Fruit fly (Drosophila melanogaster) whole organism, embryonic: ENCODE measurements around the gene CG6652.

Experiments
- B-H2 ChIP-seq: fragments of 200-800 bp; sonication (Bioruptor generic); optimal IDR thresholded peaks from 2 replicates; lab custom pipeline; 2018; ENCODE audit warnings: missing biosample characterization, mild to moderate bottlenecking, missing genetic modification characterization
- CG10543 ChIP-seq: fragments of 200-800 bp; sonication (Bioruptor generic); optimal IDR thresholded peaks from 3 replicates; lab custom pipeline; 2017; ENCODE audit warnings: missing biosample characterization, mild to moderate bottlenecking, missing genetic modification characterization, moderate library complexity
- CG10565 ChIP-seq: fragments of 200-800 bp; sonication (Bioruptor generic); optimal IDR thresholded peaks from 3 replicates; lab custom pipeline; 2016; ENCODE audit warnings: missing biosample characterization, mild to moderate bottlenecking, missing genetic modification characterization
- CG12769 ChIP-seq: fragments of 200-800 bp; sonication (Bioruptor generic); optimal IDR thresholded peaks from 2 replicates; lab custom pipeline; 2019; ENCODE audit warnings: missing biosample characterization, mild to moderate bottlenecking, missing genetic modification characterization, moderate library complexity
- CG12942 ChIP-seq: fragments of 200-800 bp; sonication (Bioruptor generic); optimal IDR thresholded peaks from 3 replicates; lab custom pipeline; 2016; ENCODE audit warnings: missing biosample characterization, missing genetic modification characterization
- CG13296 ChIP-seq: fragments of 200-800 bp; sonication (Bioruptor generic); optimal IDR thresholded peaks from 3 replicates; lab custom pipeline; 2018; ENCODE audit warnings: missing biosample characterization, mild to moderate bottlenecking, missing genetic modification characterization
- CG13775 ChIP-seq: fragments of 200-800 bp; sonication (Bioruptor generic); optimal IDR thresholded peaks from 3 replicates; lab custom pipeline; 2017; ENCODE audit warnings: missing biosample characterization, mild to moderate bottlenecking, missing genetic modification characterization
- CG13894 ChIP-seq: fragments of 200-800 bp; sonication (Bioruptor generic); optimal IDR thresholded peaks from 3 replicates; lab custom pipeline; 2018; ENCODE audit warnings: missing biosample characterization, mild to moderate bottlenecking, missing genetic modification characterization, moderate library complexity
- CG14014 ChIP-seq: fragments of 200-800 bp; sonication (Bioruptor generic); IDR thresholded peaks from 2 replicates; pipeline ENCODE4 v1.3.6; 2022; ENCODE audit warnings: missing biosample characterization, missing genetic modification characterization
- CG14441 ChIP-seq: fragments of 200-800 bp; sonication (Bioruptor generic); IDR thresholded peaks from 2 replicates; pipeline ENCODE4 v1.3.6; 2022; ENCODE audit warnings: missing biosample characterization, missing genetic modification characterization
- CG15269 ChIP-seq: fragments of 200-800 bp; sonication (Bioruptor generic); optimal IDR thresholded peaks from 2 replicates; lab custom pipeline; 2018; ENCODE audit warnings: missing biosample characterization, mild to moderate bottlenecking, missing genetic modification characterization, moderate library complexity
- CG17802 ChIP-seq: fragments of 200-800 bp; sonication (Bioruptor generic); optimal IDR thresholded peaks from 2 replicates; lab custom pipeline; 2018; ENCODE audit warnings: missing biosample characterization, mild to moderate bottlenecking, missing genetic modification characterization, moderate library complexity
- CG18599 ChIP-seq: fragments of 200-800 bp; sonication (Bioruptor generic); optimal IDR thresholded peaks from 3 replicates; lab custom pipeline; 2017; ENCODE audit warnings: missing biosample characterization, missing genetic modification characterization, mild to moderate bottlenecking, moderate library complexity, missing genetic modification reagents
- CG2678 ChIP-seq: fragments of 200-800 bp; sonication (Bioruptor generic); optimal IDR thresholded peaks from 3 replicates; lab custom pipeline; 2019; ENCODE audit warnings: missing biosample characterization, mild to moderate bottlenecking, missing genetic modification characterization, moderate library complexity
- CG32532 ChIP-seq: fragments of 200-800 bp; sonication (Bioruptor generic); IDR thresholded peaks from 2 replicates; pipeline ENCODE4 v1.3.6; 2022; ENCODE audit warnings: missing biosample characterization, missing genetic modification characterization
- CG43689 ChIP-seq: fragments of 200-800 bp; sonication (Bioruptor generic); IDR thresholded peaks from 2 replicates; pipeline ENCODE4 v1.3.6; 2022; ENCODE audit warnings: missing biosample characterization, missing genetic modification characterization
- CG6654 ChIP-seq: fragments of 200-800 bp; sonication (Bioruptor generic); optimal IDR thresholded peaks from 2 replicates; lab custom pipeline; 2017; ENCODE audit warnings: missing biosample characterization, mild to moderate bottlenecking, missing genetic modification characterization
- CG7987 ChIP-seq: fragments of 200-800 bp; sonication (Bioruptor generic); optimal IDR thresholded peaks from 2 replicates; lab custom pipeline; 2018; ENCODE audit warnings: missing biosample characterization, mild to moderate bottlenecking, missing genetic modification characterization, moderate library complexity
- CG9215 ChIP-seq: fragments of 200-800 bp; sonication (Bioruptor generic); IDR thresholded peaks from 2 replicates; pipeline ENCODE4 v1.3.6; 2022; ENCODE audit warnings: missing biosample characterization, missing genetic modification characterization
- Dbx ChIP-seq: fragments of 200-800 bp; sonication (Bioruptor generic); IDR thresholded peaks from 3 replicates; pipeline ENCODE4 v1.3.6; 2022; ENCODE audit warnings: missing biosample characterization, missing genetic modification characterization
- Dip2 ChIP-seq: fragments of 200-800 bp; sonication (Bioruptor generic); IDR thresholded peaks from 2 replicates; pipeline ENCODE4 v1.3.6; 2022; ENCODE audit warnings: missing biosample characterization, missing genetic modification characterization
- Doc2 ChIP-seq: fragments of 200-800 bp; sonication (Bioruptor generic); IDR thresholded peaks from 2 replicates; pipeline ENCODE4 v1.3.6; 2022; ENCODE audit warnings: missing biosample characterization, missing genetic modification characterization
- H2.0 ChIP-seq: fragments of 200-800 bp; sonication (Bioruptor generic); IDR thresholded peaks from 2 replicates; pipeline ENCODE4 v1.3.6; 2022; ENCODE audit warnings: missing biosample characterization, missing genetic modification characterization
- HLH3B ChIP-seq: fragments of 200-800 bp; sonication (Bioruptor generic); IDR thresholded peaks from 2 replicates; pipeline ENCODE4 v1.3.6; 2022; ENCODE audit warnings: missing biosample characterization, missing genetic modification characterization
- Hey ChIP-seq: fragments of 200-800 bp; sonication (Bioruptor generic); optimal IDR thresholded peaks from 3 replicates; lab custom pipeline; 2018; ENCODE audit warnings: missing biosample characterization, mild to moderate bottlenecking, missing genetic modification characterization
- HmgZ ChIP-seq: fragments of 200-800 bp; sonication (Bioruptor generic); optimal IDR thresholded peaks from 2 replicates; lab custom pipeline; 2018; ENCODE audit warnings: missing biosample characterization, mild to moderate bottlenecking, missing genetic modification characterization
- Hr39 ChIP-seq: fragments of >200 bp; optimal IDR thresholded peaks from 2 replicates; lab custom pipeline; 2017
- Hr51 ChIP-seq, 2 experiments: fragments of 200-800 bp; sonication (Bioruptor generic); optimal IDR thresholded peaks; 2 replicates in 1 of 2; 3 replicates in 1 of 2; lab custom pipeline; 2016 to 2018; ENCODE audit warnings: missing biosample characterization in 2 of 2, missing genetic modification characterization in 2 of 2, mild to moderate bottlenecking in 1 of 2, moderate library complexity in 1 of 2
- Lhr ChIP-seq: fragments of 200-800 bp; sonication (Bioruptor generic); optimal IDR thresholded peaks from 3 replicates; lab custom pipeline; 2017; ENCODE audit warnings: mild to moderate bottlenecking, missing biosample characterization, missing genetic modification reagents, missing genetic modification characterization
- Mes4 ChIP-seq: fragments of 200-800 bp; sonication (Bioruptor generic); optimal IDR thresholded peaks from 2 replicates; lab custom pipeline; 2016; ENCODE audit warnings: missing biosample characterization, missing genetic modification characterization
- PHDP ChIP-seq: fragments of 200-800 bp; sonication (Bioruptor generic); optimal IDR thresholded peaks from 3 replicates; lab custom pipeline; 2018; ENCODE audit warnings: missing biosample characterization, mild to moderate bottlenecking, missing genetic modification characterization, moderate library complexity
- Pdp1 ChIP-seq, 2 experiments: fragments of 200-800 bp; sonication (Bioruptor generic); optimal IDR thresholded peaks; 3 replicates each; lab custom pipeline; 2016; ENCODE audit warnings: missing biosample characterization in 2 of 2, missing genetic modification characterization in 2 of 2, mild to moderate bottlenecking in 1 of 2, moderate library complexity in 1 of 2
- Ptx1 ChIP-seq: fragments of 200-800 bp; sonication (Bioruptor generic); IDR thresholded peaks from 2 replicates; pipeline ENCODE4 v1.3.6; 2022; ENCODE audit warnings: missing biosample characterization, missing genetic modification characterization
- Rfx ChIP-seq: fragments of 200-800 bp; sonication (Bioruptor generic); IDR thresholded peaks from 2 replicates; pipeline ENCODE4 v1.3.6; 2022; ENCODE audit warnings: missing biosample characterization, missing genetic modification characterization
- abd-A ChIP-seq: fragments of 200-800 bp; sonication (Bioruptor generic); optimal IDR thresholded peaks from 3 replicates; lab custom pipeline; 2019; ENCODE audit warnings: missing biosample characterization, mild to moderate bottlenecking, missing genetic modification characterization, moderate library complexity
- al ChIP-seq: fragments of 200-800 bp; sonication (Bioruptor generic); IDR thresholded peaks from 2 replicates; pipeline ENCODE4 v1.3.6; 2022; ENCODE audit warnings: missing biosample characterization, missing genetic modification characterization
- az2 ChIP-seq: fragments of 200-800 bp; sonication (Bioruptor generic); optimal IDR thresholded peaks from 3 replicates; lab custom pipeline; 2016; ENCODE audit warnings: missing biosample characterization, missing genetic modification characterization
- br ChIP-seq: fragments of >200 bp; optimal IDR thresholded peaks from 2 replicates; lab custom pipeline; 2017
- crp ChIP-seq, 2 experiments: fragments of 200-800 bp; sonication (Bioruptor generic); optimal IDR thresholded peaks; 2 replicates in 1 of 2; 3 replicates in 1 of 2; lab custom pipeline; 2017; ENCODE audit warnings: missing biosample characterization in 2 of 2, missing genetic modification characterization in 2 of 2, mild to moderate bottlenecking in 1 of 2, moderate library complexity in 1 of 2
- exex ChIP-seq: fragments of 200-800 bp; sonication (Bioruptor generic); optimal IDR thresholded peaks from 4 replicates; lab custom pipeline; 2018; ENCODE audit warnings: missing biosample characterization, mild to moderate bottlenecking, missing genetic modification characterization, moderate library complexity
- gem ChIP-seq: fragments of 200-800 bp; sonication (Bioruptor generic); optimal IDR thresholded peaks from 2 replicates; lab custom pipeline; 2019; ENCODE audit warnings: missing biosample characterization, mild to moderate bottlenecking, missing genetic modification characterization, moderate library complexity
- nerfin-2 ChIP-seq: fragments of 200-800 bp; sonication (Bioruptor generic); IDR thresholded peaks from 2 replicates; pipeline ENCODE4 v1.3.6; 2022; ENCODE audit warnings: missing biosample characterization, missing genetic modification characterization; ENCODE audit not compliant: partially characterized antibody
- sens-2 ChIP-seq: fragments of 200-800 bp; sonication (Bioruptor generic); IDR thresholded peaks from 2 replicates; pipeline ENCODE4 v1.3.6; 2022; ENCODE audit warnings: missing biosample characterization, missing genetic modification characterization
- shn ChIP-seq: fragments of 200-800 bp; sonication (Bioruptor generic); optimal IDR thresholded peaks from 3 replicates; lab custom pipeline; 2016; ENCODE audit warnings: missing biosample characterization, missing genetic modification characterization
- slbo ChIP-seq: fragments of 200-800 bp; sonication (Bioruptor generic); IDR thresholded peaks from 2 replicates; pipeline ENCODE4 v1.3.6; 2022; ENCODE audit warnings: missing biosample characterization, missing genetic modification characterization
- sr ChIP-seq: fragments of 200-800 bp; sonication (Bioruptor generic); IDR thresholded peaks from 3 replicates; pipeline ENCODE4 v1.3.6; 2022; ENCODE audit warnings: missing biosample characterization, missing genetic modification characterization
- ssp ChIP-seq: fragments of 200-800 bp; sonication (Bioruptor generic); IDR thresholded peaks from 2 replicates; pipeline ENCODE4 v1.3.6; 2022; ENCODE audit warnings: missing biosample characterization, missing genetic modification characterization
- trh ChIP-seq: fragments of 200-800 bp; sonication (Bioruptor generic); optimal IDR thresholded peaks from 2 replicates; lab custom pipeline; 2016; ENCODE audit warnings: missing biosample characterization, missing genetic modification characterization
- unpg ChIP-seq: fragments of 200-800 bp; sonication (Bioruptor generic); optimal IDR thresholded peaks from 3 replicates; lab custom pipeline; 2018; ENCODE audit warnings: missing biosample characterization, mild to moderate bottlenecking, missing genetic modification characterization, moderate library complexity
- zen ChIP-seq: fragments of 200-800 bp; sonication (Bioruptor generic); optimal IDR thresholded peaks from 3 replicates; lab custom pipeline; 2018; ENCODE audit warnings: missing biosample characterization, mild to moderate bottlenecking, missing genetic modification characterization, moderate library complexity
- zen2 ChIP-seq: fragments of 200-800 bp; sonication (Bioruptor generic); IDR thresholded peaks from 3 replicates; pipeline ENCODE4 v1.3.6; 2022; ENCODE audit warnings: missing biosample characterization, missing genetic modification characterization; ENCODE audit not compliant: partially characterized antibody

CG6652 gene

DNA sequence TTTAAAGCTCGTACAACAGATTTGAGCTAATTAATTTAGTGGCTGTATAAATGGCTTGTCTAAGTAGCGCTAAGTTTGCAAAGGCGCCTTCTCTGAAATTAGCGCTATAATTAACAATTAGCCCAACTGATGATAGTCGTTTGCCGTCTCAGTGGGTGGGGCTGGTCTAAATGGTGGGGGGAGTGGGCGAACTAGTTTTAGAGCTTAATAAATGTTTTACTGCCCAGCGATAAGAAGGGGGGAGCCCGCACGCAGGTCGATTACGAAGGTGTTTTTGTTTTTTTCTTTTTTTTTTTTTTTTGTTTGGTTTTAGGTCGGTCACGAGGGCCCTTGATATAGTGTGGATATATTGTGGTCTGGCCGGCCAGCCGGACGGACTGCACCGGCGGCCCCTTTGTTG lies 21.6 kb downstream of the CG6652 start:
- no peak for TF ChIP-seq HLH3B (GFP tag; lab: Robert Waterston, UW)
- TF ChIP-seq Dbx (GFP tag; lab: Robert Waterston, UW), result no peak
- TF ChIP-seq CG10543 (GFP tag; lab: Kevin White, UChicago), result peak; percentile 52
- TF ChIP-seq nerfin-2 (GFP tag; lab: Robert Waterston, UW), result no peak
- no peak for TF ChIP-seq ssp
- no peak for TF ChIP-seq CG13775 (GFP tag; lab: Kevin White, UChicago)
- no peak for TF ChIP-seq crp (GFP tag; optimal IDR thresholded peaks at IDR 0.05; lab: Kevin White, UChicago)
- TF ChIP-seq CG12769 (tag; lab: Kevin White, UChicago), result peak; percentile 44
- no peak for TF ChIP-seq abd-A (tag; lab: Kevin White, UChicago)
- TF ChIP-seq az2 (GFP tag; lab: Kevin White, UChicago), result no peak
- TF ChIP-seq gem (tag; lab: Kevin White, UChicago), result no peak
- TF ChIP-seq CG7987 (GFP tag; lab: Kevin White, UChicago), result peak; percentile 48
- no peak for TF ChIP-seq al
- TF ChIP-seq CG13894 (tag; lab: Kevin White, UChicago), result peak; percentile 77
- 0 out of 2 replicates have a peak, but pooled peaks have one; percentile 44 for TF ChIP-seq sens-2 (GFP tag; lab: Robert Waterston, UW)
- 0 out of 2 replicates have a peak, but pooled peaks have one; percentile 31 for TF ChIP-seq slbo (GFP tag; lab: Robert Waterston, UW)
- TF ChIP-seq zen (tag; lab: Kevin White, UChicago), result no peak
- peak; percentile 42 for TF ChIP-seq PHDP (tag; lab: Kevin White, UChicago)
- TF ChIP-seq exex (tag; lab: Kevin White, UChicago), result peak; percentile 93
- TF ChIP-seq Pdp1 (GFP tag; optimal IDR thresholded peaks at IDR 0.05; lab: Kevin White, UChicago), result peak in 1 of 2 experiments; percentile 35
- TF ChIP-seq shn (GFP tag; lab: Kevin White, UChicago), result no peak
- peak; percentile 23 for TF ChIP-seq CG13296 (GFP tag; lab: Kevin White, UChicago)
- TF ChIP-seq CG15269 (tag; lab: Kevin White, UChicago), result peak; percentile 45
- peak; percentile 73 for TF ChIP-seq B-H2 (GFP tag; lab: Kevin White, UChicago)
- no peak for TF ChIP-seq CG10565 (GFP tag; lab: Kevin White, UChicago)
- peak; percentile 42; the same call in 1 of the 2 replicates for TF ChIP-seq CG14014 (GFP tag; lab: Robert Waterston, UW)
- TF ChIP-seq HmgZ (tag; lab: Kevin White, UChicago), result peak; percentile 32
- TF ChIP-seq unpg (GFP tag; lab: Kevin White, UChicago), result peak; percentile 26
- TF ChIP-seq sr (GFP tag; lab: Robert Waterston, UW), result peak; percentile 12; the same call in 1 of the 3 replicates
- TF ChIP-seq Ptx1 (GFP tag; lab: Robert Waterston, UW), result peak; percentile 35; the same call in 1 of the 2 replicates
- peak in 1 of 2 experiments; percentile 8 for TF ChIP-seq Hr51 (GFP tag; optimal IDR thresholded peaks at IDR 0.05; lab: Kevin White, UChicago)
- no peak for TF ChIP-seq CG9215 (GFP tag; lab: Robert Waterston, UW)
- TF ChIP-seq Hey (tag; lab: Kevin White, UChicago), result peak; percentile 20
- TF ChIP-seq Rfx (GFP tag; lab: Robert Waterston, UW), result no peak; the same call in 1 of the 2 replicates
- TF ChIP-seq Lhr (GFP tag; lab: Kevin White, UChicago), result no peak
- no peak for TF ChIP-seq trh (GFP tag; lab: Kevin White, UChicago)
- no peak for TF ChIP-seq CG43689 (GFP tag; lab: Robert Waterston, UW)
- TF ChIP-seq CG17802 (tag; lab: Kevin White, UChicago), result no peak
- no peak for TF ChIP-seq zen2
- no peak for TF ChIP-seq H2.0 (GFP tag; lab: Robert Waterston, UW)
- no peak for TF ChIP-seq br (lab: Kevin White, UChicago)
- peak; percentile 47 for TF ChIP-seq CG2678 (tag; lab: Kevin White, UChicago)
- no peak for TF ChIP-seq CG6654 (GFP tag; lab: Kevin White, UChicago)
- no peak for TF ChIP-seq CG14441 (GFP tag; lab: Robert Waterston, UW)
- TF ChIP-seq Doc2, result no peak
- TF ChIP-seq Dip2 (GFP tag; lab: Robert Waterston, UW), result no peak
- no peak for TF ChIP-seq Mes4 (GFP tag; lab: Kevin White, UChicago)
- no peak for TF ChIP-seq CG18599 (GFP tag; lab: Kevin White, UChicago)
- TF ChIP-seq CG32532, result peak; percentile 53; the same call in 1 of the 2 replicates
- TF ChIP-seq Hr39 (lab: Kevin White, UChicago), result no peak
- TF ChIP-seq CG12942 (GFP tag; lab: Kevin White, UChicago), result no peak
